Fruit fly (Drosophila melanogaster) Kc167 (cell line): ENCODE data around the gene CG33306.

Source experiments
- h ChIP-seq: fragments of >200 bp; optimal IDR thresholded peaks from 3 replicates; lab custom pipeline; 2018; ENCODE audit warnings: missing external identifiers
- insv ChIP-seq: fragments of >200 bp; optimal IDR thresholded peaks from 3 replicates; lab custom pipeline; 2018; ENCODE audit warnings: missing external identifiers
- psq ChIP-seq: fragments of >200 bp; optimal IDR thresholded peaks from 2 replicates; lab custom pipeline; 2017; ENCODE audit warnings: missing external identifiers
- ttk ChIP-seq: sonication (Bioruptor generic); optimal IDR thresholded peaks from 2 replicates; lab custom pipeline; 2017; ENCODE audit warnings: missing external identifiers

- TF ChIP-seq psq (lab: Kevin White, UChicago) (no peak), h (lab: Kevin White, UChicago) (no peak), ttk (no peak), insv (lab: Kevin White, UChicago) (no peak)
These were observed 29.6 kb upstream of the CG33306 start for dm6 chr2L:13873147-13873546.
